Worm (Caenorhabditis elegans): ENCODE data around the gene ZK1010.10.

ZK1010.10 gene

ce11 chrIII:12993055-12993454, 9.1 kb upstream of the ZK1010.10 start:
- TF ChIP-seq him-1 (tag; optimal IDR thresholded peaks at IDR 0.05) (no peak), W03F9.2 (tag; optimal IDR thresholded peaks at IDR 0.05) (no peak), dao-5 (tag; optimal IDR thresholded peaks at IDR 0.05) (no peak)

ce11 chrIII:12993607-12994006, 8.6 kb upstream of the ZK1010.10 start, which contains the start of gene col-97:
col-97 (minus strand) TSS chrIII:12993707.
- TF ChIP-seq dao-5 (tag; optimal IDR thresholded peaks at IDR 0.05) (no peak), him-1 (tag; optimal IDR thresholded peaks at IDR 0.05) (no peak), W03F9.2 (tag; optimal IDR thresholded peaks at IDR 0.05) (no peak)

ce11 chrIII:12998252-12998651, 3.9 kb upstream of the ZK1010.10 start:
- TF ChIP-seq dao-5 (tag; optimal IDR thresholded peaks at IDR 0.05) = no peak
- no peak for TF ChIP-seq him-1 (tag; optimal IDR thresholded peaks at IDR 0.05)
- TF ChIP-seq W03F9.2 (tag; optimal IDR thresholded peaks at IDR 0.05) = no peak

DNA sequence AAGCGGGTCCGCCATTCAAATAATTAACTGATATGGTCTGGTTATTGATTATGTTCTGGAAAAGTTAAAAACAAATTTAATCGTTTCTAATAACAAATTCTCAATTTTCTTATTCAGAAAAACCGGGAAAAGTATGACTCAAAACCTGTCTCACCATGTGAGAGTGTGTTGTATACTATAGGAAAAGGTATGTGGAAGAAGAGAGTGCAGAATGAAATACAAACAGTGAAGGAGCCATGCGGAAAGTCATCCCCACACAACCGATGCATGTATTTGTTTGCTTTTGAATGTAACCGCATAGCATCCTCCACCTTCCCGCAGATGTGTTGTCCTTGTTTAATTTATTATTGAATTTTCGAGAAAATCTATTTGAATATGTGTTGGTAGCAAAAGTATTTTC, 1.7 kb upstream of the ZK1010.10 start, which contains the start of gene ZK1010.8:
Gene ZK1010.8 (minus strand): TSS at position 214 of the 400 bp plus-strand sequence.
- TF ChIP-seq W03F9.2 (tag; optimal IDR thresholded peaks at IDR 0.05) = no peak
- TF ChIP-seq him-1 (tag; optimal IDR thresholded peaks at IDR 0.05) = no peak
- no peak for TF ChIP-seq dao-5 (tag; optimal IDR thresholded peaks at IDR 0.05)

- TF ChIP-seq dao-5 (tag; optimal IDR thresholded peaks at IDR 0.05) = no peak
- no peak for TF ChIP-seq W03F9.2 (tag; optimal IDR thresholded peaks at IDR 0.05)
- TF ChIP-seq him-1 (tag; optimal IDR thresholded peaks at IDR 0.05) = no peak
Measured at ce11 chrIII:13004316-13004715, 2.1 kb downstream of the ZK1010.10 start.

DNA sequence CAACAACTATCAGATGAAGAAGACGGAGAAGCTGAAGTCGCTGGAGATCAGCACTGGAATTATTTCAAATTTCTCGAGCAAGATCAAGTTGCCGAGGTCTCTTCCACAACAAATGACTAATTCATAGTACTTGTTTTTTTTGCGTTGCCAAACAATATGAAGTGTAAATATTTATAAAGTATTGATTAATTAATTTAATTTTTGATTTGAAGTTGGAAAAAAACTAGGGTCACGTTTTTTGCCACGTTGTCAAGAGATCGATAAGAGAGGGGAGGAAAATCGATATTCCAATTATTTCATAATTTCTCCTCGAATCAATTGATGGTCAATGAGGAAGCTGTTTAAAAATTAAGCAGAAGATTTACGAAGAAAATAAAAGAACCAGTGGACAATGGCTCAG, 3.0 kb downstream of the ZK1010.10 start, which contains the start of gene snf-7:
Gene snf-7 (plus strand): TSS at position 301 of the 400 bp plus-strand sequence.
- TF ChIP-seq him-1 (tag; optimal IDR thresholded peaks at IDR 0.05) = no peak
- no peak for TF ChIP-seq dao-5 (tag; optimal IDR thresholded peaks at IDR 0.05)
- TF ChIP-seq W03F9.2 (tag; optimal IDR thresholded peaks at IDR 0.05) = no peak

ce11 chrIII:13011927-13012326, 9.7 kb downstream of the ZK1010.10 start:
- TF ChIP-seq him-1 (tag; optimal IDR thresholded peaks at IDR 0.05) (no peak), dao-5 (tag; optimal IDR thresholded peaks at IDR 0.05) (no peak), W03F9.2 (tag; optimal IDR thresholded peaks at IDR 0.05) (no peak)

ce11 chrIII:13013912-13014311, 11.7 kb downstream of the ZK1010.10 start:
- TF ChIP-seq dao-5 (tag; optimal IDR thresholded peaks at IDR 0.05) (no peak), him-1 (tag; optimal IDR thresholded peaks at IDR 0.05) (no peak), W03F9.2 (tag; optimal IDR thresholded peaks at IDR 0.05) (no peak)

DNA sequence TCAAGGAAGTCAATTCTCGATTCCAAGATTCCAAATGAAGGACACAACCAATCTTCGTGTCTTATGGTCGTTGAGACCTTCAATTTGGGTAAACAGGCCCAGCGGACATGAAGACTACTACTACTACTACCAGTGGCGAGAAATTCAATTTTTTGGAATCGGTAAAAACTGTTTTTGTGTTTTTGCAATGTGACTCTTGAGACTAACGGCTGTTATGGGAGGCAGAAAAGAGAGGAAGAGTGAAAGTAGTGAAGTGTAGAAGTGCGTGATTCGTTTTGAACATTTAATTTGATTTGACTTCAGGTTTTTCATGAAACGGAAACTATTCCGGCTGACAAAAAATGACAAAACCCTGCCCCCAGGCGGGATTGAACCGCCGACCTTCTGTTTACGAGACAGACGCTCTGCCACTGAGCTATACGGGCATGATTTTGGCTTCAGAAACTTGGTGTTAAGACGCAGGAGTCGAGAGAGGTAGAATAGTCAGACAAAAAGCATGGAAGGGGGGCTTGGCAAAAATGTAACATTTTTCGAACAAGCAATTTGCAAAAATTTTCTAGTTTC, 13.7 kb downstream of the ZK1010.10 start:
- peak; percentile 6 for TF ChIP-seq him-1 (tag; optimal IDR thresholded peaks at IDR 0.05)
- peak; percentile 56 for TF ChIP-seq W03F9.2 (tag; optimal IDR thresholded peaks at IDR 0.05)
- TF ChIP-seq dao-5 (tag; optimal IDR thresholded peaks at IDR 0.05) = peak; percentile 51

ce11 chrIII:13018619-13019018, 16.4 kb downstream of the ZK1010.10 start, which contains the start of gene col-98:
col-98 (plus strand) TSS chrIII:13019008.
- no peak for TF ChIP-seq him-1 (tag; optimal IDR thresholded peaks at IDR 0.05)
- TF ChIP-seq W03F9.2 (tag; optimal IDR thresholded peaks at IDR 0.05) = no peak
- no peak for TF ChIP-seq dao-5 (tag; optimal IDR thresholded peaks at IDR 0.05)

- no peak for TF ChIP-seq dao-5 (tag; optimal IDR thresholded peaks at IDR 0.05)
- no peak for TF ChIP-seq him-1 (tag; optimal IDR thresholded peaks at IDR 0.05)
- TF ChIP-seq W03F9.2 (tag; optimal IDR thresholded peaks at IDR 0.05) = no peak
Measured at ce11 chrIII:13019547-13020098, 17.4 kb downstream of the ZK1010.10 start.

DNA sequence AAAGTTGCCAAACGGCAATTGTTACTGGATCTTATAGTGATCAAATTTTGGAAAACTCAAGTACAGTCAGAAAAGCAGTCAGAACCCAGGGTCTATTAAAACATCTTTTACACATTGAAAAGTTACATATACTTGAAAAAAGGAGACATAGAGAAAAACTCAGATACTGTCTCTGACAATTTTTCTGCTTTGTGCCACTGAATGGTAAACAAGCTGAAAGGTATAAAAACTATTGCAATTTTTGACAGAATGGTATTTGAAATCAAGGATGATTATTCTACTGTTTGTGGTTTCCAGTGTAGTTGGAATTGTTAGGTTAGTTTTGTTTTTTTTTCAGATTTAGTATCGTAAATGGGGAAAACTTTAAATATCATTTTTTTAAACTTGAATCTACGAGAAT, 18.6 kb downstream of the ZK1010.10 start, which contains the start of gene cyp-13A11:
Gene cyp-13A11 (plus strand): TSS at position 266 of the 400 bp plus-strand sequence.
- TF ChIP-seq him-1 (tag; optimal IDR thresholded peaks at IDR 0.05) = no peak
- no peak for TF ChIP-seq dao-5 (tag; optimal IDR thresholded peaks at IDR 0.05)
- no peak for TF ChIP-seq W03F9.2 (tag; optimal IDR thresholded peaks at IDR 0.05)

ce11 chrIII:13024281-13024680, 22.1 kb downstream of the ZK1010.10 start, which contains the start of gene cyp-13A12:
cyp-13A12 (plus strand) TSS chrIII:13024547.
- TF ChIP-seq dao-5 (tag; optimal IDR thresholded peaks at IDR 0.05) = no peak
- no peak for TF ChIP-seq W03F9.2 (tag; optimal IDR thresholded peaks at IDR 0.05)
- no peak for TF ChIP-seq him-1 (tag; optimal IDR thresholded peaks at IDR 0.05)

- no peak for TF ChIP-seq him-1 (tag; optimal IDR thresholded peaks at IDR 0.05)
- no peak for TF ChIP-seq dao-5 (tag; optimal IDR thresholded peaks at IDR 0.05)
- no peak for TF ChIP-seq W03F9.2 (tag; optimal IDR thresholded peaks at IDR 0.05)
Measured at ce11 chrIII:13027949-13028348, 25.8 kb downstream of the ZK1010.10 start.
